Fruit fly (Drosophila melanogaster) whole organism, larva: ENCODE results near the gene CG32246.
A peak's percentile ranks its signal among the peaks of the same experiment; 100 is the strongest.

Source experiments
- noc ChIP-seq: fragments of 200-800 bp; sonication (Bioruptor generic); optimal IDR thresholded peaks from 3 replicates; lab custom pipeline; 2019; ENCODE audit warnings: missing biosample characterization, mild to moderate bottlenecking, missing genetic modification characterization, moderate library complexity

Gene CG32246

dm6 chr3L:4620919-4621318 lies at the start of gene CG32246:
Gene CG32246 (plus strand): TSS chr3L:4621219.
- no peak for TF ChIP-seq noc (tag; lab: Kevin White, UChicago)

- TF ChIP-seq noc (tag; lab: Kevin White, UChicago): no peak
Measured at dm6 chr3L:4574439-4574838, 46.6 kb upstream of the CG32246 start.

dm6 chr3L:4575392-4575791 lies 45.6 kb upstream of the CG32246 start:
- TF ChIP-seq noc (tag; lab: Kevin White, UChicago): no peak

- TF ChIP-seq noc (tag; lab: Kevin White, UChicago): no peak
Measured at dm6 chr3L:4590051-4590450, 31.0 kb upstream of the CG32246 start.

dm6 chr3L:4599747-4600146 lies 21.3 kb upstream of the CG32246 start:
- TF ChIP-seq noc (tag; lab: Kevin White, UChicago): no peak

- no peak for TF ChIP-seq noc (tag; lab: Kevin White, UChicago)
Measured at dm6 chr3L:4602333-4602732, 18.7 kb upstream of the CG32246 start.

dm6 chr3L:4603439-4603838 lies 17.6 kb upstream of the CG32246 start:
- no peak for TF ChIP-seq noc (tag; lab: Kevin White, UChicago)

dm6 chr3L:4606739-4607428 lies 14.1 kb upstream of the CG32246 start:
- TF ChIP-seq noc (tag; lab: Kevin White, UChicago): no peak

- TF ChIP-seq noc (tag; lab: Kevin White, UChicago): no peak
Measured at dm6 chr3L:4607653-4608052, 13.4 kb upstream of the CG32246 start.

- TF ChIP-seq noc (tag; lab: Kevin White, UChicago): no peak
Measured at dm6 chr3L:4611311-4611710, 9.7 kb upstream of the CG32246 start.

dm6 chr3L:4613083-4613482 lies 7.9 kb upstream of the CG32246 start:
- peak; percentile 92 for TF ChIP-seq noc (tag; lab: Kevin White, UChicago)

- TF ChIP-seq noc (tag; lab: Kevin White, UChicago): no peak
Measured at dm6 chr3L:4613846-4614247, 7.2 kb upstream of the CG32246 start.

dm6 chr3L:4615064-4615463 lies 6.0 kb upstream of the CG32246 start:
- no peak for TF ChIP-seq noc (tag; lab: Kevin White, UChicago)

- no peak for TF ChIP-seq noc (tag; lab: Kevin White, UChicago)
Measured at dm6 chr3L:4618865-4619496, 2.0 kb upstream of the CG32246 start.

dm6 chr3L:4619497-4620211 lies 1.4 kb upstream of the CG32246 start:
- TF ChIP-seq noc (tag; lab: Kevin White, UChicago): no peak

- no peak for TF ChIP-seq noc (tag; lab: Kevin White, UChicago)
Measured at dm6 chr3L:4623035-4623580, 2.1 kb downstream of the CG32246 start.
